Worm (Caenorhabditis elegans) whole organism, L2 larva: Measurements from ENCODE around the gene cut-2.

Experiments
- C34F6.9 ChIP-seq: fragments of 150-350 bp; optimal IDR thresholded peaks from 2 replicates; lab custom pipeline; 2014; ENCODE audit warnings: missing biosample characterization, missing genetic modification characterization
- F13H6.1 ChIP-seq: sonication (generic microtip); optimal IDR thresholded peaks from 2 replicates; lab custom pipeline; 2016; ENCODE audit warnings: missing genetic modification characterization, missing compliant biosample characterization
- R02D3.7 ChIP-seq: fragments of 150-350 bp; optimal IDR thresholded peaks from 2 replicates; lab custom pipeline; 2014; ENCODE audit warnings: missing biosample characterization, missing genetic modification characterization
- Y55F3AM.14 ChIP-seq: fragments of 200-800 bp; sonication (Bioruptor generic); optimal IDR thresholded peaks from 2 replicates; lab custom pipeline; 2018; ENCODE audit warnings: mild to moderate bottlenecking, missing genetic modification characterization, missing compliant biosample characterization
- alr-1 ChIP-seq: fragments of 150-350 bp; optimal IDR thresholded peaks from 2 replicates; lab custom pipeline; 2014; ENCODE audit warnings: missing biosample characterization, missing genetic modification characterization
- aly-2 ChIP-seq: fragments of 150-350 bp; optimal IDR thresholded peaks from 2 replicates; lab custom pipeline; 2014; ENCODE audit warnings: missing biosample characterization, missing genetic modification characterization
- ama-1 ChIP-seq: fragments of 150-350 bp; optimal IDR thresholded peaks from 2 replicates; lab custom pipeline; 2018; ENCODE audit warnings: inconsistent platforms
- blmp-1 ChIP-seq: sonication (generic microtip); optimal IDR thresholded peaks from 2 replicates; lab custom pipeline; 2017; ENCODE audit warnings: missing genetic modification characterization, mild to moderate bottlenecking, missing compliant biosample characterization, antibody characterized with exemption, moderate library complexity; ENCODE audit not compliant: insufficient read depth
- ceh-16 ChIP-seq: fragments of 150-350 bp; optimal IDR thresholded peaks from 2 replicates; lab custom pipeline; 2014; ENCODE audit warnings: missing biosample characterization, missing genetic modification characterization
- ceh-82 ChIP-seq: fragments of 150-350 bp; optimal IDR thresholded peaks from 2 replicates; lab custom pipeline; 2014; ENCODE audit warnings: missing biosample characterization, missing genetic modification characterization
- crh-2 ChIP-seq: sonication (generic microtip); optimal IDR thresholded peaks from 2 replicates; lab custom pipeline; 2017; ENCODE audit warnings: missing biosample characterization, missing genetic modification characterization
- egl-27 ChIP-seq: sonication (generic microtip); optimal IDR thresholded peaks from 3 replicates; lab custom pipeline; 2017; ENCODE audit warnings: missing biosample characterization, missing genetic modification reagents, missing genetic modification characterization
- fos-1 ChIP-seq: fragments of 150-350 bp; optimal IDR thresholded peaks from 2 replicates; lab custom pipeline; 2014; ENCODE audit warnings: missing biosample characterization, missing genetic modification characterization
- lin-13 ChIP-seq: fragments of 150-350 bp; optimal IDR thresholded peaks from 2 replicates; lab custom pipeline; 2014; ENCODE audit warnings: missing biosample characterization, missing genetic modification reagents, missing genetic modification characterization
- lin-39 ChIP-seq: fragments of 150-350 bp; optimal IDR thresholded peaks from 2 replicates; lab custom pipeline; 2014; ENCODE audit warnings: missing biosample characterization, missing genetic modification reagents, missing genetic modification characterization
- lsy-2 ChIP-seq, 2 experiments: fragments of 150-350 bp in 1 of 2; sonication (generic microtip) in 1 of 2; optimal IDR thresholded peaks; 2 replicates each; lab custom pipeline; 2014 to 2017; ENCODE audit warnings: missing biosample characterization in 2 of 2, missing genetic modification characterization in 2 of 2
- mab-5 ChIP-seq: fragments of 150-350 bp; optimal IDR thresholded peaks from 2 replicates; lab custom pipeline; 2014; ENCODE audit warnings: missing biosample characterization, missing genetic modification characterization
- mbf-1 ChIP-seq: sonication (generic microtip); optimal IDR thresholded peaks from 2 replicates; lab custom pipeline; 2017; ENCODE audit warnings: missing biosample characterization, missing genetic modification characterization
- mdl-1 ChIP-seq, 2 experiments: fragments of 150-350 bp in 1 of 2; sonication (generic microtip) in 1 of 2; optimal IDR thresholded peaks; 2 replicates each; lab custom pipeline; 2017; ENCODE audit warnings: missing biosample characterization in 2 of 2, missing genetic modification characterization in 2 of 2
- nhr-10 ChIP-seq: sonication (generic microtip); optimal IDR thresholded peaks from 2 replicates; lab custom pipeline; 2017; ENCODE audit warnings: missing biosample characterization, missing genetic modification characterization
- nhr-11 ChIP-seq: fragments of 150-350 bp; optimal IDR thresholded peaks from 2 replicates; lab custom pipeline; 2014; ENCODE audit warnings: missing biosample characterization, missing genetic modification characterization
- nhr-12 ChIP-seq: fragments of 150-350 bp; optimal IDR thresholded peaks from 2 replicates; lab custom pipeline; 2014; ENCODE audit warnings: missing biosample characterization, missing genetic modification characterization
- nhr-129 ChIP-seq: fragments of 150-350 bp; optimal IDR thresholded peaks from 2 replicates; lab custom pipeline; 2014; ENCODE audit warnings: missing biosample characterization, missing genetic modification characterization
- nhr-21 ChIP-seq: fragments of 150-350 bp; optimal IDR thresholded peaks from 2 replicates; lab custom pipeline; 2014; ENCODE audit warnings: missing biosample characterization, missing genetic modification characterization
- nhr-23 ChIP-seq: fragments of 150-350 bp; optimal IDR thresholded peaks from 2 replicates; lab custom pipeline; 2014; ENCODE audit warnings: missing biosample characterization, missing genetic modification reagents, missing genetic modification characterization
- nhr-237 ChIP-seq: fragments of 150-350 bp; optimal IDR thresholded peaks from 2 replicates; lab custom pipeline; 2014; ENCODE audit warnings: missing biosample characterization, missing genetic modification characterization
- nhr-25 ChIP-seq: fragments of 150-350 bp; sonication (generic microtip); optimal IDR thresholded peaks from 3 replicates; lab custom pipeline; 2014; ENCODE audit warnings: missing biosample characterization, missing genetic modification characterization
- nhr-6 ChIP-seq: fragments of 150-350 bp; optimal IDR thresholded peaks from 2 replicates; lab custom pipeline; 2014; ENCODE audit warnings: missing biosample characterization, missing genetic modification characterization
- nhr-77 ChIP-seq: fragments of 150-350 bp; optimal IDR thresholded peaks from 2 replicates; lab custom pipeline; 2014; ENCODE audit warnings: missing biosample characterization, missing genetic modification characterization
- peb-1 ChIP-seq: fragments of 150-350 bp; optimal IDR thresholded peaks from 2 replicates; lab custom pipeline; 2014; ENCODE audit warnings: missing biosample characterization, missing genetic modification characterization
- sem-4 ChIP-seq: fragments of 150-350 bp; optimal IDR thresholded peaks from 2 replicates; lab custom pipeline; 2014; ENCODE audit warnings: missing biosample characterization, missing genetic modification reagents, missing genetic modification characterization
- skn-1 ChIP-seq: sonication (generic microtip); optimal IDR thresholded peaks from 2 replicates; lab custom pipeline; 2017; ENCODE audit warnings: missing biosample characterization, missing genetic modification characterization
- sma-3 ChIP-seq: sonication (generic microtip); optimal IDR thresholded peaks from 2 replicates; lab custom pipeline; 2016; ENCODE audit warnings: missing genetic modification reagents, missing genetic modification characterization, missing compliant biosample characterization
- sma-9 ChIP-seq, 2 experiments: fragments of 150-350 bp in 1 of 2; sonication (generic microtip) in 1 of 2; optimal IDR thresholded peaks; 2 replicates each; lab custom pipeline; 2014 to 2016; ENCODE audit warnings: missing genetic modification characterization in 2 of 2, mild to moderate bottlenecking in 1 of 2, missing biosample characterization in 1 of 2, missing compliant biosample characterization in 1 of 2, missing genetic modification reagents in 1 of 2, moderate library complexity in 1 of 2
- snpc-4 ChIP-seq: fragments of 150-350 bp; optimal IDR thresholded peaks from 2 replicates; lab custom pipeline; 2014; ENCODE audit warnings: missing biosample characterization, missing genetic modification characterization
- unc-39 ChIP-seq: fragments of 150-350 bp; optimal IDR thresholded peaks from 2 replicates; lab custom pipeline; 2014; ENCODE audit warnings: missing biosample characterization, missing genetic modification characterization
- unc-55 ChIP-seq: fragments of 150-350 bp; sonication (generic microtip); optimal IDR thresholded peaks from 3 replicates; lab custom pipeline; 2014; ENCODE audit warnings: missing biosample characterization, missing genetic modification reagents, missing genetic modification characterization
- unc-62 ChIP-seq: fragments of 150-350 bp; optimal IDR thresholded peaks from 2 replicates; lab custom pipeline; 2014; ENCODE audit warnings: missing biosample characterization, missing genetic modification reagents, missing genetic modification characterization
- ztf-11 ChIP-seq: sonication (generic microtip); optimal IDR thresholded peaks from 2 replicates; lab custom pipeline; 2017; ENCODE audit warnings: missing biosample characterization, missing genetic modification characterization
- ztf-4 ChIP-seq: fragments of 150-350 bp; optimal IDR thresholded peaks from 2 replicates; lab custom pipeline; 2014; ENCODE audit warnings: missing biosample characterization, missing genetic modification characterization

cut-2 gene

ce11 chrV:13453334-13453733, 38.6 kb downstream of the cut-2 start, which contains the start of gene lurp-2:
TSS of gene lurp-2 (plus strand) at chrV:13453634.
- TF ChIP-seq egl-27 (tag; lab: Kevin White, UChicago) (no peak), sma-3 (GFP tag; lab: Kevin White, UChicago) (no peak), skn-1 (tag; lab: Kevin White, UChicago) (no peak), nhr-237 (tag; lab: Kevin White, UChicago) (no peak), ceh-16 (tag; lab: Kevin White, UChicago) (no peak), lin-13 (GFP tag; lab: Kevin White, UChicago) (no peak), unc-62 (GFP tag; lab: Kevin White, UChicago) (no peak)

ce11 chrV:13455448-13455847, 40.7 kb downstream of the cut-2 start, which contains the start of gene lurp-3:
TSS of gene lurp-3 (plus strand) at chrV:13455748.
- TF ChIP-seq nhr-25 (tag; lab: Kevin White, UChicago) (no peak), peb-1 (tag; lab: Kevin White, UChicago) (no peak), alr-1 (no peak)

- TF ChIP-seq nhr-12 (tag; lab: Kevin White, UChicago) (no peak), F13H6.1 (no peak), lin-13 (GFP tag; lab: Kevin White, UChicago) (no peak), blmp-1 (tag; lab: Kevin White, UChicago) (no peak), nhr-23 (tag; lab: Kevin White, UChicago) (no peak), ztf-4 (no peak), C34F6.9 (tag; lab: Kevin White, UChicago) (peak; percentile 43), mdl-1 (tag; optimal IDR thresholded peaks at IDR 0.05; lab: Kevin White, UChicago) (no peak), fos-1 (tag; lab: Kevin White, UChicago) (no peak), ceh-82 (tag; lab: Kevin White, UChicago) (no peak), mab-5 (tag; lab: Kevin White, UChicago) (peak; percentile 0), crh-2 (tag; lab: Kevin White, UChicago) (no peak), lin-39 (no peak)
Observed at ce11 chrV:13457858-13458257, 43.1 kb downstream of the cut-2 start, which contains the start of gene F25H9.2. TSS of gene F25H9.2 (plus strand) at chrV:13458083.

- TF ChIP-seq sma-3 (GFP tag; lab: Kevin White, UChicago), result no peak
- peak; percentile 37 for TF ChIP-seq unc-55
- no peak for TF ChIP-seq ceh-82 (tag; lab: Kevin White, UChicago)
- no peak for TF ChIP-seq peb-1 (tag; lab: Kevin White, UChicago)
- TF ChIP-seq lsy-2 (tag; optimal IDR thresholded peaks at IDR 0.05; lab: Kevin White, UChicago), result peak in 1 of 2 experiments; percentile 33
- no peak for TF ChIP-seq ztf-11
- TF ChIP-seq mab-5 (tag; lab: Kevin White, UChicago), result no peak
- TF ChIP-seq C34F6.9 (tag; lab: Kevin White, UChicago), result peak; percentile 52
- TF ChIP-seq nhr-129 (tag; lab: Kevin White, UChicago), result peak; percentile 50
- TF ChIP-seq crh-2 (tag; lab: Kevin White, UChicago), result no peak
- TF ChIP-seq, all 48 proteins: peak for 4
Observed at ce11 chrV:13459323-13459722, 44.6 kb downstream of the cut-2 start, which contains the start of gene bath-39. TSS of gene bath-39 (plus strand) at chrV:13459459.

ce11 chrV:13462974-13463373, 48.2 kb downstream of the cut-2 start, which contains the start of gene frm-10:
TSS of gene frm-10 (plus strand) at chrV:13463207.
- no peak for TF ChIP-seq R02D3.7 (tag; lab: Kevin White, UChicago)
- no peak for TF ChIP-seq nhr-12 (tag; lab: Kevin White, UChicago)
- no peak for TF ChIP-seq ceh-16 (tag; lab: Kevin White, UChicago)
- no peak for TF ChIP-seq aly-2 (tag; lab: Kevin White, UChicago)
- TF ChIP-seq snpc-4 (tag; lab: Kevin White, UChicago), result no peak
- TF ChIP-seq mdl-1 (tag; optimal IDR thresholded peaks at IDR 0.05; lab: Kevin White, UChicago), result peak; percentile 8 to 28
- peak; percentile 59 for TF ChIP-seq sma-3 (GFP tag; lab: Kevin White, UChicago)
- no peak for TF ChIP-seq peb-1 (tag; lab: Kevin White, UChicago)
- TF ChIP-seq fos-1 (tag; lab: Kevin White, UChicago), result peak; percentile 93
- TF ChIP-seq C34F6.9 (tag; lab: Kevin White, UChicago), result peak; percentile 82
- peak; percentile 61 for TF ChIP-seq ama-1 (lab: Kevin White, UChicago)
- no peak for TF ChIP-seq mbf-1 (tag; lab: Kevin White, UChicago)
- no peak for TF ChIP-seq unc-39
- TF ChIP-seq Y55F3AM.14, result no peak
- TF ChIP-seq ztf-4, result peak; percentile 25
- TF ChIP-seq unc-55, result peak; percentile 80
- peak; percentile 8 to 65 for TF ChIP-seq lsy-2 (tag; optimal IDR thresholded peaks at IDR 0.05; lab: Kevin White, UChicago)
- peak; percentile 65 for TF ChIP-seq sma-9 (GFP tag; optimal IDR thresholded peaks at IDR 0.05; lab: Kevin White, UChicago)
- no peak for TF ChIP-seq sma-9 (tag; optimal IDR thresholded peaks at IDR 0.05; lab: Kevin White, UChicago)
- no peak for TF ChIP-seq nhr-23 (tag; lab: Kevin White, UChicago)
- no peak for TF ChIP-seq mab-5 (tag; lab: Kevin White, UChicago)
- no peak for TF ChIP-seq nhr-6 (tag; lab: Kevin White, UChicago)
- no peak for TF ChIP-seq egl-27 (tag; lab: Kevin White, UChicago)
- TF ChIP-seq nhr-77 (tag; lab: Kevin White, UChicago), result no peak
- no peak for TF ChIP-seq sem-4
- no peak for TF ChIP-seq nhr-21
- no peak for TF ChIP-seq unc-62 (GFP tag; lab: Kevin White, UChicago)
- TF ChIP-seq lin-39, result no peak
- TF ChIP-seq F13H6.1, result peak; percentile 59
- TF ChIP-seq crh-2 (tag; lab: Kevin White, UChicago), result peak; percentile 81
- TF ChIP-seq nhr-11 (tag; lab: Kevin White, UChicago), result no peak
- no peak for TF ChIP-seq ztf-11
- TF ChIP-seq nhr-25 (tag; lab: Kevin White, UChicago), result peak; percentile 27
- peak; percentile 14 for TF ChIP-seq nhr-10 (tag; lab: Kevin White, UChicago)
- peak; percentile 13 for TF ChIP-seq lin-13 (GFP tag; lab: Kevin White, UChicago)
